Worm (Caenorhabditis elegans): ENCODE data around the gene R07B7.12.

R07B7.12 gene

DNA sequence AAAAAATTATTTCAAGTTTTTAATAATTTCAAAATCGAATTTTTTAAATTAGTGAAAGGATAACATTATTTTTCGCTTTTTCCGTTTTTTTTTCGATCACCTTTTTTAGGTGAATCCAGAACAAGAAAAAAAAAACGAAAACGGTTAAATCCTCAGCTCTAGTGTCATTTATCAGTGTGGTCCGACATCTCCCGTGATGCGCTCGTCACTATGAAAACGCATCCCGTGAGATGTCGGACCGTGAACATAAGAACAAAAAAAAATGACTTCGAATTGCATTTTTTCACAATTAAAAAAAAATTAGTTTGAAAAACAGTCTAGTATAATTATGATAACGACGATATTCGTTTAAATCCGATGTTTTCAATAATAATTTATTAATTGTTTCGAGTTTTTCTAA lies 41.1 kb upstream of the R07B7.12 start:
- TF ChIP-seq snpc-4 (tag; optimal IDR thresholded peaks at IDR 0.05): peak; percentile 57
- no peak for TF ChIP-seq sma-3 (GFP tag; optimal IDR thresholded peaks at IDR 0.05)
- TF ChIP-seq C34F6.9 (tag; optimal IDR thresholded peaks at IDR 0.05): no peak

- TF ChIP-seq lin-39 (tag; optimal IDR thresholded peaks at IDR 0.05) (no peak), gmeb-1 (tag; optimal IDR thresholded peaks at IDR 0.05) (no peak), nhr-6 (tag; optimal IDR thresholded peaks at IDR 0.05) (no peak), unc-39 (tag; optimal IDR thresholded peaks at IDR 0.05) (no peak), nhr-12 (tag; optimal IDR thresholded peaks at IDR 0.05) (no peak), ztf-4 (tag; optimal IDR thresholded peaks at IDR 0.05) (no peak), elt-1 (tag; optimal IDR thresholded peaks at IDR 0.05) (no peak)
Observed at ce11 chrV:12048445-12048844, 40.4 kb upstream of the R07B7.12 start, which contains the start of gene dars-2. Gene dars-2 (plus strand): TSS chrV:12048745.

DNA sequence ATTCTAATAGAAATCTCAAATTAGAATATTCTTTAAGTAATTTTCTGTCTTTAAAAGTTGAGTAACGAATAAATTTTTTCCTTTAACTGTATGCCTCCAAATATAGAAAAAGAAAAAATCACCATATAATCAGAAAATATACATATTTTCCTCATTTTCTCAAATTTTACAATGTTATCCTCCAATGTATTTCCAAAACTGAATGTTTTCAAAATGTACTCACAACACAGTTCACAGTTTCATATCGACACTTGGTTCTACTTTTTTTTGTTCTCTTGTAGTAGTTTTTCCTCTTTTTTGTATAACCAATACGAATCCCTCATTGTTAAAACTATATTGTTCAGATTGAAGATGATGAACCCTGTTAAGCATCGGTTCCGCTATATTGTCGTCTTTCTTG lies 35.3 kb upstream of the R07B7.12 start, which contains the start of gene F10C2.7:
Gene F10C2.7, plus strand, starts transcription at position 301 of the 400 bp plus-strand sequence.
- TF ChIP-seq blmp-1 (tag; optimal IDR thresholded peaks at IDR 0.05; ENCODE audit: insufficient read depth) (no peak), mbf-1 (tag; optimal IDR thresholded peaks at IDR 0.05) (no peak), Y55F3AM.14 (GFP tag; optimal IDR thresholded peaks at IDR 0.05) (no peak), sma-9 (GFP tag; optimal IDR thresholded peaks at IDR 0.05) (no peak), sma-9 (tag; optimal IDR thresholded peaks at IDR 0.05) (no peak), sem-4 (tag; optimal IDR thresholded peaks at IDR 0.05) (no peak), unc-55 (GFP tag; optimal IDR thresholded peaks at IDR 0.05) (no peak), F13H6.1 (tag; optimal IDR thresholded peaks at IDR 0.05) (no peak), lin-39 (tag; optimal IDR thresholded peaks at IDR 0.05) (no peak), unc-62 (GFP tag; optimal IDR thresholded peaks at IDR 0.05) (no peak), gmeb-1 (tag; optimal IDR thresholded peaks at IDR 0.05) (no peak), lsy-2 (tag; optimal IDR thresholded peaks at IDR 0.05) (no peak), ama-1 (optimal IDR thresholded peaks at IDR 0.05) (no peak), mdl-1 (tag; optimal IDR thresholded peaks at IDR 0.05) (no peak), elt-3 (tag; optimal IDR thresholded peaks at IDR 0.05) (no peak), alr-1 (tag; optimal IDR thresholded peaks at IDR 0.05) (no peak), nhr-12 (tag; optimal IDR thresholded peaks at IDR 0.05) (no peak), C34F6.9 (tag; optimal IDR thresholded peaks at IDR 0.05) (no peak), ztf-4 (tag; optimal IDR thresholded peaks at IDR 0.05) (no peak), fos-1 (tag; optimal IDR thresholded peaks at IDR 0.05) (no peak), crh-2 (tag; optimal IDR thresholded peaks at IDR 0.05) (no peak)

DNA sequence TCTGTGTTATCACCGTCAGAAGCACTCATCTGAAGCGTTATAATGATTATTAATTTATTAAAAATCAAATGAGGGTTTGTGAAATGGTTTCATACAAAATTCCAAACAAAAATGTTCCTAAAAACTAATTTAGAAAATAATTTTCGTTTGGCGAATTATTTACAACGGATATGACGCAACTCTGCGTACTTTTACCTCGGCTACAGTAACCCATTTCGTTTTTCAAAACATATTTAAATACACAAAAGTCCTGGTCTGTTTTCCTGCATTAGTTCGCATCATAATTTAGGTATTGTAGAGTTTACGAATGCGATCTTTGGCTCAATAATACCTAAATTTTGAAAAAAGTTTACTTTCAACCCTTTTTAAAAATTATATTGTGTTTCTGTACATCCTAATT lies 29.2 kb upstream of the R07B7.12 start, which contains the start of gene R07B7.2:
Gene R07B7.2, minus strand, starts transcription at position 35 of the 400 bp plus-strand sequence.
- TF ChIP-seq ZK546.5 (tag; optimal IDR thresholded peaks at IDR 0.05) (no peak), mab-5 (tag; optimal IDR thresholded peaks at IDR 0.05) (no peak), alr-1 (tag; optimal IDR thresholded peaks at IDR 0.05) (no peak), R02D3.7 (tag; optimal IDR thresholded peaks at IDR 0.05) (no peak), nhr-21 (tag; optimal IDR thresholded peaks at IDR 0.05) (no peak), unc-55 (GFP tag; optimal IDR thresholded peaks at IDR 0.05) (no peak), nhr-23 (tag; optimal IDR thresholded peaks at IDR 0.05) (no peak), crh-2 (tag; optimal IDR thresholded peaks at IDR 0.05) (no peak)

DNA sequence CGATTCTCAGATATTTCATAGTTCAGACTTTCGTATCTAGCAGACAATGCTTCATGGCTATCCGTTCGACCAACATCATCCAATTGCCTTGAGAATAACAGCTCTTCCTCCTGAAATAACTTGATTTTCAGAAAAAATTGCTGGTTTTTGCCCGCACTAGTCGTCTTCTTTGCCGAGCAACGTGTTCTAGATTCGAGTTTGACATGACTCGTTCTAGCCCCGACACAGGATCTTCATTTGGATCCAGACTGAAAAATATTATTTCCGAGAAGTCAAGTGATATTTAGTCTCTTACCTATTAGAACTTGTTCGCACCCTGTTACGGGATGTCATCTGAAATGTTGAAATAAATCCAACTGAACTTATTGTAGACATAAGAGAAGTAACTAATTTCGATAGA lies 25.8 kb upstream of the R07B7.12 start, which contains the start of gene clh-6:
Gene clh-6, minus strand, starts transcription at position 333 of the 400 bp plus-strand sequence.
- TF ChIP-seq ama-1 (optimal IDR thresholded peaks at IDR 0.05) (peak; percentile 58), mab-5 (tag; optimal IDR thresholded peaks at IDR 0.05) (no peak), nhr-21 (tag; optimal IDR thresholded peaks at IDR 0.05) (peak; percentile 0)

ce11 chrV:12065369-12065768 lies 23.5 kb upstream of the R07B7.12 start, which contains the start of gene pqn-53:
Gene pqn-53 (minus strand): TSS chrV:12065391.
- no peak for TF ChIP-seq nhr-10 (tag; optimal IDR thresholded peaks at IDR 0.05)
- no peak for TF ChIP-seq Y55F3AM.14 (GFP tag; optimal IDR thresholded peaks at IDR 0.05)
- TF ChIP-seq nhr-21 (tag; optimal IDR thresholded peaks at IDR 0.05): no peak
- no peak for TF ChIP-seq peb-1 (tag; optimal IDR thresholded peaks at IDR 0.05)
- peak; percentile 0 for TF ChIP-seq F13H6.1 (tag; optimal IDR thresholded peaks at IDR 0.05)
- no peak for TF ChIP-seq ceh-16 (tag; optimal IDR thresholded peaks at IDR 0.05)
- peak; percentile 52 for TF ChIP-seq nhr-129 (tag; optimal IDR thresholded peaks at IDR 0.05)
- peak; percentile 64 for TF ChIP-seq C34F6.9 (tag; optimal IDR thresholded peaks at IDR 0.05)
- no peak for TF ChIP-seq sma-3 (GFP tag; optimal IDR thresholded peaks at IDR 0.05)
- peak; percentile 93 for TF ChIP-seq fos-1 (tag; optimal IDR thresholded peaks at IDR 0.05)
- no peak for TF ChIP-seq alr-1 (tag; optimal IDR thresholded peaks at IDR 0.05)
- TF ChIP-seq nhr-6 (tag; optimal IDR thresholded peaks at IDR 0.05): no peak
- TF ChIP-seq crh-2 (tag; optimal IDR thresholded peaks at IDR 0.05): peak; percentile 57
- peak in 1 of 2 experiments; percentile 8 for TF ChIP-seq lsy-2 (tag; optimal IDR thresholded peaks at IDR 0.05)
- no peak for TF ChIP-seq nhr-25 (tag; optimal IDR thresholded peaks at IDR 0.05)
- peak; percentile 3 for TF ChIP-seq lin-11 (tag; optimal IDR thresholded peaks at IDR 0.05)
- TF ChIP-seq mdl-1 (tag; optimal IDR thresholded peaks at IDR 0.05): peak in 1 of 2 experiments; percentile 44
- TF ChIP-seq unc-62 (GFP tag; optimal IDR thresholded peaks at IDR 0.05): no peak
- no peak for TF ChIP-seq snpc-4 (tag; optimal IDR thresholded peaks at IDR 0.05)
- no peak for TF ChIP-seq ceh-82 (tag; optimal IDR thresholded peaks at IDR 0.05)
- TF ChIP-seq unc-55 (GFP tag; optimal IDR thresholded peaks at IDR 0.05): peak; percentile 16
